Fruit fly (Drosophila melanogaster) Kc167 (cell line): Measurements from ENCODE around the gene Cpr78Cc.

Source experiments
- Myc ChIP-seq: fragments of >200 bp; optimal IDR thresholded peaks from 2 replicates; lab custom pipeline; 2017; ENCODE audit warnings: missing external identifiers
- Sin3A ChIP-seq: fragments of >200 bp; optimal IDR thresholded peaks from 2 replicates; lab custom pipeline; 2018; ENCODE audit warnings: missing external identifiers
- h ChIP-seq: fragments of >200 bp; optimal IDR thresholded peaks from 3 replicates; lab custom pipeline; 2018; ENCODE audit warnings: missing external identifiers
- insv ChIP-seq: fragments of >200 bp; optimal IDR thresholded peaks from 3 replicates; lab custom pipeline; 2018; ENCODE audit warnings: missing external identifiers
- psq ChIP-seq: fragments of >200 bp; optimal IDR thresholded peaks from 2 replicates; lab custom pipeline; 2017; ENCODE audit warnings: missing external identifiers
- ttk ChIP-seq: sonication (Bioruptor generic); optimal IDR thresholded peaks from 2 replicates; lab custom pipeline; 2017; ENCODE audit warnings: missing external identifiers

The Cpr78Cc gene

DNA sequence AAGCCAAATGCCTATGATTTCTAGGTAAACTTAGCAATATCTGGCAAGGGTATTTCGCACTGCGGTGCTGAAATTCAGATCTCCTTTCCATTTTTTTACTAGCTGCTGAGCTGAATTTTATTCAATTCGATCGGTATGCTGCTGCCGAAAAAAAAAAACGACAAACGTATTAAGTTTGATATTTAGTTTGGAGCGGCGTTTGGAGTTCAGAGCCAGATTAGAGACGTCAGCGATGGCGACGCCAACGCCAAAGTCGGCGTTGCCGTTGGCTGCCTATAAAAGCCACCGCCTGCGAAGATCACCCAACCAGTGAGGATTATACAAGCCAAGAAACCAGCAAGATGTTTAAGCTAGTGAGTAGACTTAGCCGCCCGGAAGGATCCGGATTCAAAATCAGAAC is at the start of gene Cpr78Cc:
Cpr78Cc (plus strand) TSS at position 301 of the 400 bp plus-strand sequence.
- TF ChIP-seq Myc (lab: Kevin White, UChicago): no peak
- TF ChIP-seq h (lab: Kevin White, UChicago): no peak
- no peak for TF ChIP-seq insv (lab: Kevin White, UChicago)
- no peak for TF ChIP-seq ttk (lab: Kevin White, UChicago)
- TF ChIP-seq Sin3A (lab: Kevin White, UChicago): no peak
- no peak for TF ChIP-seq psq (lab: Kevin White, UChicago)

dm6 chr3L:21251381-21251780 is 49.0 kb upstream of the Cpr78Cc start:
- TF ChIP-seq ttk (lab: Kevin White, UChicago) (no peak), Myc (lab: Kevin White, UChicago) (no peak), Sin3A (lab: Kevin White, UChicago) (no peak), psq (lab: Kevin White, UChicago) (no peak), insv (lab: Kevin White, UChicago) (no peak), h (lab: Kevin White, UChicago) (no peak)

- TF ChIP-seq Myc (lab: Kevin White, UChicago) (no peak), psq (lab: Kevin White, UChicago) (no peak), insv (lab: Kevin White, UChicago) (no peak), Sin3A (lab: Kevin White, UChicago) (no peak), h (lab: Kevin White, UChicago) (no peak), ttk (lab: Kevin White, UChicago) (no peak)
Observed at dm6 chr3L:21252525-21252924, 47.9 kb upstream of the Cpr78Cc start.

dm6 chr3L:21252932-21253760 is 47.2 kb upstream of the Cpr78Cc start:
- TF ChIP-seq psq (lab: Kevin White, UChicago) (no peak), insv (lab: Kevin White, UChicago) (no peak), ttk (lab: Kevin White, UChicago) (no peak), h (lab: Kevin White, UChicago) (no peak), Sin3A (lab: Kevin White, UChicago) (no peak), Myc (lab: Kevin White, UChicago) (no peak)

DNA sequence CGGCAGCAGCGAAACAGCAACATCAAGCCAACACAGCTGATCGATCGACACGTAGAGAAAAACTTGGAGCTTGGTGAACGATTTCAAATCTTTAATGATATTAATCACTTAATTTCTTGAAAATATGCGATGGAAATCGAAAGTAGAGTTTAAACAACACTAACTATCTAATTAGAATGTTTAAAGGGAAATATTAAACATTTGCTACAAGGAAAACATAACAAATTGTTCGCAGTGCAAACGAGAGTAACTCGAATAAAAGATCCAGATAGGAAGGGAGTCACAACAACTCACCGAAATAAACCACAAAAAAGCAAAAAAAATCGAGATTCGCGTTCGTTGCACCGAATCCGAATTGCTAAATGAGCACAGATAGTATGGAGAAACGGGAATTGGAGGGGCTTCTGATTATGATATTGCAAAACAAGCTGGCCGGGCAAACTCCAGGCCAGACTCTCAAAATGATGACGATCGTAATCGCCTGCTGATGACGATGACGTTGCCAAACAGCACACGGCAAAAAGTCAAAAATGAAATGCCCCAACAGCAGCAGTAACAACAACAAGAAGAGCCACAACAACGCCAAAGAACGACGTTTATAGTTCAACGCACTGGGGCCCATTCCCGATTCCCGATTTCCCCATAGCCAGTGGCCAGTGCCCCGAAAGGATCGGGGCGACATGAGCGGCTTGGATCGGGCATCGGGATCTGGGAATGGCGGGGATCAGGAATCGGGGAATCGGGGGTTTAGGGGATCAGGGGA is 46.4 kb upstream of the Cpr78Cc start:
- no peak for TF ChIP-seq insv (lab: Kevin White, UChicago)
- TF ChIP-seq h (lab: Kevin White, UChicago): no peak
- no peak for TF ChIP-seq psq (lab: Kevin White, UChicago)
- TF ChIP-seq ttk (lab: Kevin White, UChicago): no peak
- TF ChIP-seq Myc (lab: Kevin White, UChicago): no peak
- no peak for TF ChIP-seq Sin3A (lab: Kevin White, UChicago)

- no peak for TF ChIP-seq psq (lab: Kevin White, UChicago)
- no peak for TF ChIP-seq h (lab: Kevin White, UChicago)
- TF ChIP-seq Sin3A (lab: Kevin White, UChicago): no peak
- no peak for TF ChIP-seq insv (lab: Kevin White, UChicago)
- no peak for TF ChIP-seq ttk (lab: Kevin White, UChicago)
- TF ChIP-seq Myc (lab: Kevin White, UChicago): no peak
Observed at dm6 chr3L:21254524-21254972, 45.8 kb upstream of the Cpr78Cc start.

- TF ChIP-seq insv (lab: Kevin White, UChicago) (no peak), ttk (lab: Kevin White, UChicago) (no peak), h (lab: Kevin White, UChicago) (no peak), Myc (lab: Kevin White, UChicago) (no peak), Sin3A (lab: Kevin White, UChicago) (no peak), psq (lab: Kevin White, UChicago) (no peak)
Observed at dm6 chr3L:21256062-21257023, 44.0 kb upstream of the Cpr78Cc start.

DNA sequence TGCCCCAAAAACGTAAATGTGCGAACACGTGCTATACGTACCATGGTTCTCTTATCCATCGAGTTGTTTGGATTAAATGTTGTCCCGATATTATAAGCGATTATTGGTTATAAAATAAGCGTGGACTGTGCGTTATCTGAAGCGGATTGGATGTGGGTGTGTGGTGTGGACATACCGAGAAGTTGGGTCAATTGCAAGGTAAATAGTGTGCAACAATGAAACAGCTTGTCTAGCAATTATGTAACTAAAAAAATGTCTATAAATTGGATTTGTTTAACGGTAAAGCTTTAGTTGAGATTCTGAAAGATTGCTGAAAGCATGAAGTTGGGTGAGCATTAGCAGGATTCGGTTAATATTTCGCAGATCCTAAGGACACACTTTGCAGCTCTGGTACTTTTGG is 42.6 kb upstream of the Cpr78Cc start, which contains the start of gene CG43218:
CG43218 (plus strand) TSS at position 290 of the 400 bp plus-strand sequence.
- no peak for TF ChIP-seq ttk (lab: Kevin White, UChicago)
- TF ChIP-seq psq (lab: Kevin White, UChicago): no peak
- TF ChIP-seq Sin3A (lab: Kevin White, UChicago): no peak
- no peak for TF ChIP-seq h (lab: Kevin White, UChicago)
- no peak for TF ChIP-seq insv (lab: Kevin White, UChicago)
- no peak for TF ChIP-seq Myc (lab: Kevin White, UChicago)

DNA sequence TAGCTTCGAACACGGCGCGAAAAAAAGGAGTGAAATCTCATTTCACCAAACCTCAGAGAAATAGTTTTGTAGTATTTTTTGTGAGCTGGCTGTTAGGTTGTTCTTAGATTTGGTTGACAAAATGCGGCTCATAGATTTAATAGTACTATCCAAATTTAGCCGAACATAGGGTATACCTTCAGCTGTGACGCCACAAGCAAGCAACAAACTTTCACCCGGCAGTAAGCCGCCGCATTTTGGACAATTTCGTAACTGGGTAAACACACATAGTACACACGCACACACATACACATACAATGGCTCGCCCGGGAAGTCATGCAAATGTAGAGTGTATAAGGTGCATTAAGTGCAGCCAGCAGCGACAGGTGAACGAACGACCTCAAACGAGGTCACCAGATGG is 41.1 kb upstream of the Cpr78Cc start:
- TF ChIP-seq Sin3A (lab: Kevin White, UChicago): no peak
- no peak for TF ChIP-seq h (lab: Kevin White, UChicago)
- TF ChIP-seq psq (lab: Kevin White, UChicago): no peak
- no peak for TF ChIP-seq insv (lab: Kevin White, UChicago)
- no peak for TF ChIP-seq Myc (lab: Kevin White, UChicago)
- no peak for TF ChIP-seq ttk (lab: Kevin White, UChicago)
